Worm (Caenorhabditis elegans): Measurements from ENCODE around the gene srbc-21.

ce11 chrV:2179214-2179613, 23.9 kb downstream of the srbc-21 start, which contains the start of gene cyp-33C1:
- TF ChIP-seq unc-130 (GFP tag; optimal IDR thresholded peaks at IDR 0.05) (no peak), madf-9 (GFP tag; conservative IDR thresholded peaks at IDR 0.05) (no peak), hif-1 (tag; optimal IDR thresholded peaks at IDR 0.05) (no peak), lin-13 (GFP tag; optimal IDR thresholded peaks at IDR 0.05) (no peak), unc-62 (GFP tag; optimal IDR thresholded peaks at IDR 0.05 in 1 of 2) (no peak), unc-62 (tag; optimal IDR thresholded peaks at IDR 0.05) (no peak), nhr-41 (GFP tag; IDR thresholded peaks at IDR 0.05) (no peak), dpl-1 (GFP tag; optimal IDR thresholded peaks at IDR 0.05) (no peak), pha-4 (GFP tag; IDR thresholded peaks at IDR 0.05) (no peak), pha-4 (tag; optimal IDR thresholded peaks at IDR 0.05) (no peak), nhr-237 (tag; optimal IDR thresholded peaks at IDR 0.05) (no peak), saeg-2 (GFP tag; IDR thresholded peaks at IDR 0.05) (no peak)

Data from whole organism, L4 larva.